Fruit fly (Drosophila melanogaster): ENCODE data around the gene Bin1.

The Bin1 gene

dm6 chr3R:16190183-16190763 lies 909 bp upstream of the Bin1 start:
- TF ChIP-seq ase (GFP tag; IDR thresholded peaks at IDR 0.05), result no peak
- no peak for TF ChIP-seq CG18599 (GFP tag; optimal IDR thresholded peaks at IDR 0.05)
- no peak for TF ChIP-seq Sox100B (GFP tag; optimal IDR thresholded peaks at IDR 0.05)
- TF ChIP-seq Hsf (GFP tag; optimal IDR thresholded peaks at IDR 0.05), result no peak
- 0 out of 2 replicates have a peak, but pooled peaks have one; percentile 18 for TF ChIP-seq slbo (GFP tag; IDR thresholded peaks at IDR 0.05)
- TF ChIP-seq CoRest (tag; optimal IDR thresholded peaks at IDR 0.05), result no peak
- 0 out of 2 replicates have a peak, but pooled peaks have one; percentile 12 for TF ChIP-seq Drgx (GFP tag; IDR thresholded peaks at IDR 0.05)
- peak; percentile 30 for TF ChIP-seq Med (GFP tag)
- TF ChIP-seq CG17361 (GFP tag; IDR thresholded peaks at IDR 0.05), result no peak
- no peak for TF ChIP-seq gsb (GFP tag; IDR thresholded peaks at IDR 0.05)
- TF ChIP-seq Chrac-16 (GFP tag; optimal IDR thresholded peaks at IDR 0.05), result no peak
- TF ChIP-seq NC2β (GFP tag; optimal IDR thresholded peaks at IDR 0.05), result no peak
- no peak for TF ChIP-seq h (optimal IDR thresholded peaks at IDR 0.05)
- no peak for TF ChIP-seq lov (optimal IDR thresholded peaks at IDR 0.05)
- TF ChIP-seq lov (GFP tag; IDR thresholded peaks at IDR 0.05), result no peak
- TF ChIP-seq BtbVII (GFP tag; optimal IDR thresholded peaks at IDR 0.05), result no peak
- TF ChIP-seq Dip3 (GFP tag; optimal IDR thresholded peaks at IDR 0.05), result no peak
- no peak for TF ChIP-seq CG12391 (tag; optimal IDR thresholded peaks at IDR 0.05)
- TF ChIP-seq CG3847 (GFP tag; IDR thresholded peaks at IDR 0.05), result no peak
- TF ChIP-seq Dip2 (GFP tag; IDR thresholded peaks at IDR 0.05), result no peak
- 0 out of 4 replicates have a peak, but pooled peaks have one; percentile 58 for TF ChIP-seq chinmo (GFP tag; IDR thresholded peaks at IDR 0.05; ENCODE audit: partially characterized antibody)
- no peak for TF ChIP-seq Kr (GFP tag; optimal IDR thresholded peaks at IDR 0.05)
- TF ChIP-seq cad (GFP tag; optimal IDR thresholded peaks at IDR 0.05), result no peak
- TF ChIP-seq CG2129 (GFP tag; IDR thresholded peaks at IDR 0.05; ENCODE audit: partially characterized antibody), result no peak
- no peak for TF ChIP-seq pb (GFP tag; optimal IDR thresholded peaks at IDR 0.05)
- TF ChIP-seq zf30C (GFP tag; optimal IDR thresholded peaks at IDR 0.05), result no peak
- TF ChIP-seq CG12155 (GFP tag; optimal IDR thresholded peaks at IDR 0.05), result no peak
- no peak for TF ChIP-seq ci (GFP tag; IDR thresholded peaks at IDR 0.05)
- no peak for TF ChIP-seq MESR4 (GFP tag; optimal IDR thresholded peaks at IDR 0.05)
- no peak for TF ChIP-seq CG6689 (GFP tag; IDR thresholded peaks at IDR 0.05)
- no peak for TF ChIP-seq CG7786 (GFP tag; optimal IDR thresholded peaks at IDR 0.05)
- no peak for TF ChIP-seq CG1603 (tag; optimal IDR thresholded peaks at IDR 0.05)
- TF ChIP-seq MBD-R2 (GFP tag; IDR thresholded peaks at IDR 0.05), result no peak
- no peak for TF ChIP-seq sd (tag; optimal IDR thresholded peaks at IDR 0.05)
- TF ChIP-seq tll (GFP tag; optimal IDR thresholded peaks at IDR 0.05), result no peak
- TF ChIP-seq grn (GFP tag; optimal IDR thresholded peaks at IDR 0.05), result peak; percentile 30
- TF ChIP-seq gro (GFP tag; optimal IDR thresholded peaks at IDR 0.05), result no peak
- no peak for TF ChIP-seq CG9876 (GFP tag; optimal IDR thresholded peaks at IDR 0.05)
- TF ChIP-seq Ptx1 (GFP tag; IDR thresholded peaks at IDR 0.05), result no peak
- no peak for TF ChIP-seq tup (GFP tag; optimal IDR thresholded peaks at IDR 0.05)

dm6 chr3R:16187737-16188136 lies 1.6 kb downstream of the Bin1 start:
- TF ChIP-seq CG15479 (GFP tag; optimal IDR thresholded peaks at IDR 0.05), result no peak
- TF ChIP-seq D19A (tag; optimal IDR thresholded peaks at IDR 0.05), result peak; percentile 93
- TF ChIP-seq ac (GFP tag; optimal IDR thresholded peaks at IDR 0.05), result peak; percentile 1
- TF ChIP-seq CG18262 (tag; optimal IDR thresholded peaks at IDR 0.05), result no peak
- 0 out of 2 replicates have a peak, but pooled peaks have one; percentile 23 for TF ChIP-seq chm (GFP tag; IDR thresholded peaks at IDR 0.05)
- no peak for TF ChIP-seq aop (GFP tag; IDR thresholded peaks at IDR 0.05)
- no peak for TF ChIP-seq odd (GFP tag; optimal IDR thresholded peaks at IDR 0.05)
- TF ChIP-seq crol (GFP tag; IDR thresholded peaks at IDR 0.05), result peak; percentile 57
- no peak for TF ChIP-seq CG9876 (GFP tag; optimal IDR thresholded peaks at IDR 0.05)
- TF ChIP-seq CG8765 (GFP tag; IDR thresholded peaks at IDR 0.05), result no peak
